Worm (Caenorhabditis elegans) whole organism, midembryonic: Measurements from ENCODE around the gene C33D9.8.

Experiments
- T22C8.4 ChIP-seq: fragments of 200-800 bp; sonication (Bioruptor generic); IDR thresholded peaks from 2 replicates; pipeline ENCODE4 v1.3.6; 2022; ENCODE audit warnings: missing genetic modification characterization, missing compliant biosample characterization
- cog-1 ChIP-seq: sonication (generic microtip); optimal IDR thresholded peaks from 2 replicates; lab custom pipeline; 2016; ENCODE audit warnings: missing genetic modification characterization, missing compliant biosample characterization
- flt-1 ChIP-seq: fragments of 200-800 bp; sonication (Bioruptor generic); IDR thresholded peaks from 2 replicates; pipeline ENCODE4 v1.3.6; 2022; ENCODE audit warnings: missing genetic modification characterization, missing compliant biosample characterization
- klf-2 ChIP-seq: fragments of 200-800 bp; sonication (Bioruptor generic); conservative IDR thresholded peaks from 2 replicates; pipeline ENCODE4 v1.3.6; 2022; ENCODE audit warnings: missing genetic modification reagents, missing genetic modification characterization, missing compliant biosample characterization
- med-1 ChIP-seq: sonication (generic microtip); optimal IDR thresholded peaks from 2 replicates; lab custom pipeline; 2017; ENCODE audit warnings: missing genetic modification characterization, mild to moderate bottlenecking, missing compliant biosample characterization, antibody characterized with exemption, missing genetic modification reagents; ENCODE audit not compliant: insufficient read depth
- ref-1 ChIP-seq: fragments of 200-800 bp; sonication (Bioruptor generic); conservative IDR thresholded peaks from 2 replicates; pipeline ENCODE4 v1.3.6; 2022; ENCODE audit warnings: missing genetic modification reagents, missing genetic modification characterization, missing compliant biosample characterization
- tab-1 ChIP-seq: fragments of 200-800 bp; sonication (Bioruptor generic); IDR thresholded peaks from 2 replicates; pipeline ENCODE4 v1.3.6; 2022; ENCODE audit warnings: missing genetic modification characterization, missing compliant biosample characterization
- ztf-23 ChIP-seq: fragments of 200-800 bp; sonication (Bioruptor generic); IDR thresholded peaks from 2 replicates; pipeline ENCODE4 v1.3.6; 2022; ENCODE audit warnings: missing genetic modification reagents, missing genetic modification characterization, missing compliant biosample characterization
- ztf-29 ChIP-seq: fragments of 200-800 bp; sonication (Bioruptor generic); IDR thresholded peaks from 2 replicates; pipeline ENCODE4 v1.3.6; 2022; ENCODE audit warnings: missing genetic modification reagents, missing genetic modification characterization, missing compliant biosample characterization

C33D9.8 gene

ce11 chrIV:8819471-8819870, 32.9 kb upstream of the C33D9.8 start:
- no peak for TF ChIP-seq flt-1
- TF ChIP-seq ztf-23 (GFP tag; lab: Robert Waterston, UW): no peak
- no peak for TF ChIP-seq ref-1
- no peak for TF ChIP-seq tab-1 (GFP tag; lab: Robert Waterston, UW)
- no peak for TF ChIP-seq T22C8.4 (GFP tag; lab: Robert Waterston, UW)
- TF ChIP-seq klf-2 (GFP tag; lab: Robert Waterston, UW): no peak
- TF ChIP-seq ztf-29 (GFP tag; lab: Robert Waterston, UW): no peak
- no peak for TF ChIP-seq med-1
- no peak for TF ChIP-seq cog-1

ce11 chrIV:8817639-8818038, 31.1 kb upstream of the C33D9.8 start, which contains the start of gene T28C6.10:
Gene T28C6.10 (plus strand): TSS chrIV:8817939.
- TF ChIP-seq tab-1 (GFP tag; lab: Robert Waterston, UW) (no peak), ztf-29 (GFP tag; lab: Robert Waterston, UW) (no peak), cog-1 (no peak), ztf-23 (GFP tag; lab: Robert Waterston, UW) (no peak), T22C8.4 (GFP tag; lab: Robert Waterston, UW) (no peak), klf-2 (GFP tag; lab: Robert Waterston, UW) (no peak), ref-1 (no peak), med-1 (no peak), flt-1 (no peak)

DNA sequence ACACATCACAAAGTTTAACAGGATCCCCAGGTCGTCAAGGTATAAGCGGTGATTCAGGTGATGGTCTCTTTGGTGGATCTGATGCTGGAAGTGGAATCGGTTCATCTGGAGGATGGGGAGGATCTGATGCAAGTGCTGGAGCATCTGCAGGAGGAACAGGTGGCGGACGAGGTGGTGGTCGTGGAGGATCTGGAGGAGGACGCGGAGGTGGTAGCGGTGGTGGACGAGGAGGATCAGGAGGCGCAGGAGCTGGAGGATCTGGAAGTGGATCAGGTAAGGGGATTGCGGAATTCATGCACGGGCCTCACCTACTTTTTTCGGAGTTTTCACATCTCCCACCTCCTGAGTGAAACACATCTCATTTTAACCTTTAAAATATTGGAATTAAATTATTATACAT, 30.1 kb upstream of the C33D9.8 start:
- TF ChIP-seq flt-1: 0 out of 2 replicates have a peak, but pooled peaks have one; percentile 20
- TF ChIP-seq ztf-23 (GFP tag; lab: Robert Waterston, UW): 0 out of 2 replicates have a peak, but pooled peaks have one; percentile 10
- no peak for TF ChIP-seq cog-1

- TF ChIP-seq med-1: no peak
- no peak for TF ChIP-seq ztf-29 (GFP tag; lab: Robert Waterston, UW)
- TF ChIP-seq ref-1: no peak
- TF ChIP-seq T22C8.4 (GFP tag; lab: Robert Waterston, UW): no peak
Observed at ce11 chrIV:8816029-8816428, 29.5 kb upstream of the C33D9.8 start, which contains the start of gene grsp-2. Gene grsp-2 (plus strand): TSS chrIV:8816329.

- TF ChIP-seq ztf-23 (GFP tag; lab: Robert Waterston, UW) (no peak), cog-1 (no peak), tab-1 (GFP tag; lab: Robert Waterston, UW) (no peak), flt-1 (no peak), med-1 (no peak)
Observed at ce11 chrIV:8815162-8815561, 28.6 kb upstream of the C33D9.8 start.

DNA sequence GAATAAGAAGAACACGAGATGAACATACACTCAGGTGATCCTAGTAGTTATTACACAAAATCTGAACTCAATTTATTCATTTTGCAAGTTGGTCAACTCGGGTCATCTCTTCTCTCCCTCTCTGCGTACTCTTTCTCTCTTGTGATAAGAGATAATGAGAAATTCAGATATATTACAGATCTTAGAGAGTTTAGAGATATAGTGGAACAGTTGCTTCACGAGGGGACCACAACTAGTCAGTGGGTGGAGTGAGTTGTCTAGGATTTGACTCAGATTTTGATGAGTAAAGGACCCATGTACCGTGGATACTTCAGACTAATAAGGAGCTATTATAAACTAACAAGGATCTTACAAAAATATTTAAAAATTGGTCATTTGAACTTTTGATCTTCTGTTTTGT, 27.1 kb upstream of the C33D9.8 start, which contains the start of gene exc-5:
exc-5 (minus strand) TSS at position 57 of the 400 bp plus-strand sequence.
- TF ChIP-seq tab-1 (GFP tag; lab: Robert Waterston, UW) (no peak), klf-2 (GFP tag; lab: Robert Waterston, UW) (no peak), cog-1 (no peak), ztf-23 (GFP tag; lab: Robert Waterston, UW) (no peak), flt-1 (no peak), T22C8.4 (GFP tag; lab: Robert Waterston, UW) (no peak), med-1 (no peak), ref-1 (no peak), ztf-29 (GFP tag; lab: Robert Waterston, UW) (no peak)

ce11 chrIV:8807327-8807726, 20.8 kb upstream of the C33D9.8 start:
- no peak for TF ChIP-seq T22C8.4 (GFP tag; lab: Robert Waterston, UW)
- no peak for TF ChIP-seq klf-2 (GFP tag; lab: Robert Waterston, UW)
- TF ChIP-seq tab-1 (GFP tag; lab: Robert Waterston, UW): no peak
- TF ChIP-seq ztf-23 (GFP tag; lab: Robert Waterston, UW): no peak
- no peak for TF ChIP-seq ztf-29 (GFP tag; lab: Robert Waterston, UW)

- TF ChIP-seq flt-1: no peak
- TF ChIP-seq tab-1 (GFP tag; lab: Robert Waterston, UW): no peak
- TF ChIP-seq med-1: no peak
- TF ChIP-seq T22C8.4 (GFP tag; lab: Robert Waterston, UW): no peak
- TF ChIP-seq ztf-23 (GFP tag; lab: Robert Waterston, UW): no peak
Observed at ce11 chrIV:8798255-8798654, 11.7 kb upstream of the C33D9.8 start, which contains the start of gene clec-182. Gene clec-182 (minus strand): TSS chrIV:8798355.

- TF ChIP-seq ztf-29 (GFP tag; lab: Robert Waterston, UW) (no peak), T22C8.4 (GFP tag; lab: Robert Waterston, UW) (no peak), klf-2 (GFP tag; lab: Robert Waterston, UW) (no peak)
Observed at ce11 chrIV:8796246-8796645, 9.7 kb upstream of the C33D9.8 start.

- TF ChIP-seq ref-1: no peak
- no peak for TF ChIP-seq cog-1
- no peak for TF ChIP-seq ztf-29 (GFP tag; lab: Robert Waterston, UW)
- TF ChIP-seq med-1: no peak
- TF ChIP-seq T22C8.4 (GFP tag; lab: Robert Waterston, UW): no peak
- TF ChIP-seq flt-1: no peak
Observed at ce11 chrIV:8794895-8795665, 8.5 kb upstream of the C33D9.8 start.

DNA sequence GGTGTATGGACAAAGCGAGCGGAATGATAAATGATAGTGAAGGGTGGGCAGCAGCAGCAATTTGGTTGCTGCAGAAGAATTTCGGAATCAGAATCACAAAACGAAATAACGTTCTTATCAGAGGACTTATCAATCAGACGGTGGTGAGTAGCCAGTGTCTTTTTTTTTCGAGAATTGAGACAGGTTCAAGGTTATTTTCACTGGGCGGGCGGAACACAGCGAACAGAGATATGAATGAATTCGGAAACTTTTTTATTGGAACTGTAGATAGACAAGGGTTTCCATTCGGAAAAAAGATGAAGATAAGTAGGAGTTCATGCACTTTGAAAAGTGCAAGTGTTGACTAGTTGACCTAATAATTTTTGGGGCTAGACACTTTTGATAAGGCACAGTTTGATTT, 6.7 kb upstream of the C33D9.8 start:
- TF ChIP-seq cog-1 (no peak), ztf-23 (GFP tag; lab: Robert Waterston, UW) (no peak), klf-2 (GFP tag; lab: Robert Waterston, UW) (no peak), tab-1 (GFP tag; lab: Robert Waterston, UW) (no peak), ref-1 (no peak), T22C8.4 (GFP tag; lab: Robert Waterston, UW) (no peak), ztf-29 (GFP tag; lab: Robert Waterston, UW) (no peak), med-1 (no peak), flt-1 (no peak)
